Worm (Caenorhabditis elegans) whole organism, L2 larva: ENCODE results near the gene F07C6.2.
"Not testable (repeated sequence)": the region's sequence is repeated elsewhere in the genome, so short reads cannot be mapped to it uniquely, and the experiment has no call there.

ENCODE experiments used
- ceh-16 ChIP-seq: fragments of 150-350 bp; optimal IDR thresholded peaks from 2 replicates; lab custom pipeline; 2014; ENCODE audit warnings: missing biosample characterization, missing genetic modification characterization
- elt-1 ChIP-seq: fragments of 150-350 bp; optimal IDR thresholded peaks from 2 replicates; lab custom pipeline; 2014; ENCODE audit warnings: missing biosample characterization, missing genetic modification characterization
- gmeb-1 ChIP-seq: fragments of 150-350 bp; optimal IDR thresholded peaks from 2 replicates; lab custom pipeline; 2014; ENCODE audit warnings: missing biosample characterization, missing genetic modification characterization
- skn-1 ChIP-seq: sonication (generic microtip); optimal IDR thresholded peaks from 2 replicates; lab custom pipeline; 2017; ENCODE audit warnings: missing biosample characterization, missing genetic modification characterization
- snpc-4 ChIP-seq: fragments of 150-350 bp; optimal IDR thresholded peaks from 2 replicates; lab custom pipeline; 2014; ENCODE audit warnings: missing biosample characterization, missing genetic modification characterization
- ztf-11 ChIP-seq: sonication (generic microtip); optimal IDR thresholded peaks from 2 replicates; lab custom pipeline; 2017; ENCODE audit warnings: missing biosample characterization, missing genetic modification characterization
- ztf-4 ChIP-seq: fragments of 150-350 bp; optimal IDR thresholded peaks from 2 replicates; lab custom pipeline; 2014; ENCODE audit warnings: missing biosample characterization, missing genetic modification characterization

- peak; percentile 83 for TF ChIP-seq snpc-4 (tag; lab: Kevin White, UChicago)
- TF ChIP-seq skn-1 (tag; lab: Kevin White, UChicago); ztf-4 (tag; lab: Kevin White, UChicago); gmeb-1 (tag; lab: Kevin White, UChicago); ztf-11 (tag; lab: Kevin White, UChicago); ceh-16; elt-1 (tag; lab: Kevin White, UChicago): not testable (repeated sequence)
Observed at ce11 chrIV:12786996-12787395, 4.0 kb upstream of the F07C6.2 start.
